Fruit fly (Drosophila melanogaster): ENCODE measurements around the gene CG43319.

dm6 chr3R:27685074-27685473, 9.0 kb upstream of the CG43319 start:
- TF ChIP-seq Myc (optimal IDR thresholded peaks at IDR 0.05) (no peak), psq (optimal IDR thresholded peaks at IDR 0.05) (no peak), h (optimal IDR thresholded peaks at IDR 0.05) (no peak), Sin3A (optimal IDR thresholded peaks at IDR 0.05) (no peak), insv (optimal IDR thresholded peaks at IDR 0.05) (no peak), ttk (optimal IDR thresholded peaks at IDR 0.05) (no peak)
